Worm (Caenorhabditis elegans): ENCODE results near the gene C17C3.15.

The C17C3.15 gene

ce11 chrII:5555522-5555921 is 14.9 kb upstream of the C17C3.15 start:
- TF ChIP-seq hlh-1 (tag; optimal IDR thresholded peaks at IDR 0.05) (no peak), ham-2 (GFP tag; optimal IDR thresholded peaks at IDR 0.05) (no peak), ceh-83 (GFP tag; optimal IDR thresholded peaks at IDR 0.05) (no peak), lin-32 (GFP tag; optimal IDR thresholded peaks at IDR 0.05) (no peak), elt-1 (tag; optimal IDR thresholded peaks at IDR 0.05; ENCODE audit: borderline replicate concordance, insufficient read depth) (no peak), unc-120 (tag; optimal IDR thresholded peaks at IDR 0.05; ENCODE audit: poor library complexity, severe bottlenecking) (no peak), sem-2 (GFP tag; optimal IDR thresholded peaks at IDR 0.05) (no peak), ceh-43 (GFP tag; optimal IDR thresholded peaks at IDR 0.05) (no peak), pha-4 (tag; optimal IDR thresholded peaks at IDR 0.05) (no peak), nhr-12 (tag; optimal IDR thresholded peaks at IDR 0.05) (no peak), unc-62 (GFP tag; optimal IDR thresholded peaks at IDR 0.05) (no peak), mls-2 (tag; optimal IDR thresholded peaks at IDR 0.05) (no peak), flh-1 (GFP tag; optimal IDR thresholded peaks at IDR 0.05) (no peak), ces-1 (GFP tag; optimal IDR thresholded peaks at IDR 0.05) (no peak), mab-5 (tag; optimal IDR thresholded peaks at IDR 0.05) (no peak)

- no peak for TF ChIP-seq nhr-28 (tag; optimal IDR thresholded peaks at IDR 0.05)
- no peak for TF ChIP-seq drap-1 (GFP tag; optimal IDR thresholded peaks at IDR 0.05)
- TF ChIP-seq lsy-2 (tag; optimal IDR thresholded peaks at IDR 0.05), result no peak
- TF ChIP-seq elt-3 (tag; optimal IDR thresholded peaks at IDR 0.05), result no peak
- TF ChIP-seq sem-2 (GFP tag; optimal IDR thresholded peaks at IDR 0.05), result no peak
- no peak for TF ChIP-seq ces-1 (GFP tag; optimal IDR thresholded peaks at IDR 0.05)
- TF ChIP-seq mep-1 (tag; optimal IDR thresholded peaks at IDR 0.05), result no peak
- no peak for TF ChIP-seq hlh-1 (tag; optimal IDR thresholded peaks at IDR 0.05)
- TF ChIP-seq bed-3 (GFP tag; optimal IDR thresholded peaks at IDR 0.05), result no peak
- TF ChIP-seq mab-5 (tag; optimal IDR thresholded peaks at IDR 0.05), result no peak
- no peak for TF ChIP-seq unc-39 (tag; optimal IDR thresholded peaks at IDR 0.05)
- no peak for TF ChIP-seq ceh-39 (tag; optimal IDR thresholded peaks at IDR 0.05)
- no peak for TF ChIP-seq elt-1 (tag; optimal IDR thresholded peaks at IDR 0.05; ENCODE audit: borderline replicate concordance, insufficient read depth)
- TF ChIP-seq nhr-2 (tag; optimal IDR thresholded peaks at IDR 0.05), result no peak
- TF ChIP-seq snpc-4 (tag; optimal IDR thresholded peaks at IDR 0.05), result no peak
These were observed 14.0 kb upstream of the C17C3.15 start, which contains the start of gene ins-11 for ce11 chrII:5556431-5556830. TSS of gene ins-11 (plus strand) at chrII:5556731.

ce11 chrII:5557134-5557533 is 13.3 kb upstream of the C17C3.15 start:
- no peak for TF ChIP-seq ceh-39 (tag; optimal IDR thresholded peaks at IDR 0.05)
- no peak for TF ChIP-seq M03D4.4 (tag; optimal IDR thresholded peaks at IDR 0.05)
- TF ChIP-seq blmp-1 (tag; optimal IDR thresholded peaks at IDR 0.05), result no peak
- no peak for TF ChIP-seq flh-1 (GFP tag; optimal IDR thresholded peaks at IDR 0.05)
- TF ChIP-seq nhr-76 (tag; optimal IDR thresholded peaks at IDR 0.05), result no peak
- TF ChIP-seq drap-1 (GFP tag; optimal IDR thresholded peaks at IDR 0.05), result no peak
- no peak for TF ChIP-seq unc-120 (tag; optimal IDR thresholded peaks at IDR 0.05; ENCODE audit: poor library complexity, severe bottlenecking)
- TF ChIP-seq ces-1 (GFP tag; optimal IDR thresholded peaks at IDR 0.05), result no peak
- TF ChIP-seq hlh-1 (tag; optimal IDR thresholded peaks at IDR 0.05), result no peak
- no peak for TF ChIP-seq pha-4 (tag; optimal IDR thresholded peaks at IDR 0.05)
- no peak for TF ChIP-seq bed-3 (GFP tag; optimal IDR thresholded peaks at IDR 0.05)
- TF ChIP-seq cnd-1 (tag; optimal IDR thresholded peaks at IDR 0.05), result no peak
- no peak for TF ChIP-seq ceh-43 (GFP tag; optimal IDR thresholded peaks at IDR 0.05)
- no peak for TF ChIP-seq elt-3 (tag; optimal IDR thresholded peaks at IDR 0.05)

ce11 chrII:5561392-5561791 is 9.1 kb upstream of the C17C3.15 start, which contains the start of gene C17C3.3:
TSS of gene C17C3.3 (plus strand) at chrII:5561737.
- TF ChIP-seq ztf-11 (tag; optimal IDR thresholded peaks at IDR 0.05), result no peak

- no peak for TF ChIP-seq lsy-2 (tag; optimal IDR thresholded peaks at IDR 0.05)
- TF ChIP-seq nhr-2 (tag; optimal IDR thresholded peaks at IDR 0.05), result no peak
- TF ChIP-seq sptf-1 (tag; optimal IDR thresholded peaks at IDR 0.05), result no peak
- no peak for TF ChIP-seq ztf-11 (tag; optimal IDR thresholded peaks at IDR 0.05)
- no peak for TF ChIP-seq snpc-4 (tag; optimal IDR thresholded peaks at IDR 0.05)
- no peak for TF ChIP-seq mep-1 (tag; optimal IDR thresholded peaks at IDR 0.05)
- no peak for TF ChIP-seq bed-3 (GFP tag; optimal IDR thresholded peaks at IDR 0.05)
- no peak for TF ChIP-seq nhr-12 (tag; optimal IDR thresholded peaks at IDR 0.05)
- TF ChIP-seq pha-4 (tag; optimal IDR thresholded peaks at IDR 0.05), result no peak
These were observed 5.3 kb upstream of the C17C3.15 start for ce11 chrII:5565082-5565623.
